Worm (Caenorhabditis elegans) whole organism, midembryonic: ENCODE results near the gene F19C6.5.

Experiments used
- cog-1 ChIP-seq: sonication (generic microtip); optimal IDR thresholded peaks from 2 replicates; lab custom pipeline; 2016; ENCODE audit warnings: missing genetic modification characterization, missing compliant biosample characterization
- flt-1 ChIP-seq: fragments of 200-800 bp; sonication (Bioruptor generic); IDR thresholded peaks from 2 replicates; pipeline ENCODE4 v1.3.6; 2022; ENCODE audit warnings: missing genetic modification characterization, missing compliant biosample characterization
- ref-1 ChIP-seq: fragments of 200-800 bp; sonication (Bioruptor generic); conservative IDR thresholded peaks from 2 replicates; pipeline ENCODE4 v1.3.6; 2022; ENCODE audit warnings: missing genetic modification reagents, missing genetic modification characterization, missing compliant biosample characterization
- ztf-29 ChIP-seq: fragments of 200-800 bp; sonication (Bioruptor generic); IDR thresholded peaks from 2 replicates; pipeline ENCODE4 v1.3.6; 2022; ENCODE audit warnings: missing genetic modification reagents, missing genetic modification characterization, missing compliant biosample characterization

ce11 chrX:10008664-10009063 is 23.9 kb upstream of the F19C6.5 start, which contains the start of gene F19C6.3:
- TF ChIP-seq ztf-29 (GFP tag; lab: Robert Waterston, UW) (no peak), cog-1 (tag; lab: Kevin White, UChicago) (no peak), flt-1 (GFP tag; lab: Robert Waterston, UW) (no peak), ref-1 (no peak)
